Fruit fly (Drosophila melanogaster): ENCODE data around the gene CG5953.

DNA sequence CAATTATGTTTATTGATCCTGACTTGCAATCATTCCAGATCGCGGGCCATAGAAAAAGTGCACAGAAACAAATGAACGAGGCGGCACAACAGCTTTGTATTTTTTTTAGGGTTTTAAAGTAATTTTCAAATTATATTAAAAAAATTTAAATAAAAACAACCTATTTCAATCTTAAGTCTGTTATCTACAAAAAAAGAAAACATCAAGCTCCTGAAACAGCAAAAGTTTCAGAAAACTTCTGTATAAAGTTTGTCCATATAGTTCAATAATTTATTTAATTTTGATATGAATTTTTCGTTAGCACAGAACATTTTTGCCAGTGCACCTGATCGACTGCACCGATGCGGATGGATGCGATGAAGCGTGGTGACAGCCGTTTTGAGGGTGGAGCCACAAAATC lies 62.9 kb downstream of the CG5953 start:
- TF ChIP-seq CTCF (optimal IDR thresholded peaks at IDR 0.05): no peak
- TF ChIP-seq CG8478 (optimal IDR thresholded peaks at IDR 0.05): no peak

Data from S2 (cell line).